Fruit fly (Drosophila melanogaster) whole organism, embryonic: ENCODE measurements around the gene CG14015.
A peak's percentile ranks its signal among the peaks of the same experiment; 100 is the strongest.

ENCODE experiments used
- CG11504 ChIP-seq: fragments of 200-800 bp; sonication (Bioruptor generic); optimal IDR thresholded peaks from 3 replicates; lab custom pipeline; 2019; ENCODE audit warnings: missing biosample characterization, mild to moderate bottlenecking, missing genetic modification characterization, moderate library complexity
- CG13624 ChIP-seq: fragments of 200-800 bp; sonication (Bioruptor generic); optimal IDR thresholded peaks from 2 replicates; lab custom pipeline; 2016; ENCODE audit warnings: missing biosample characterization, missing genetic modification characterization
- CG14014 ChIP-seq: fragments of 200-800 bp; sonication (Bioruptor generic); IDR thresholded peaks from 2 replicates; pipeline ENCODE4 v1.3.6; 2022; ENCODE audit warnings: missing biosample characterization, missing genetic modification characterization
- CG17829 ChIP-seq: fragments of 200-800 bp; optimal IDR thresholded peaks from 2 replicates; lab custom pipeline; 2019; ENCODE audit warnings: missing biosample characterization, mild to moderate bottlenecking, missing genetic modification characterization, moderate library complexity
- CG1832 ChIP-seq: fragments of 200-800 bp; sonication (Bioruptor generic); optimal IDR thresholded peaks from 2 replicates; lab custom pipeline; 2017; ENCODE audit warnings: missing biosample characterization, mild to moderate bottlenecking, missing genetic modification characterization, inconsistent platforms
- CG2678 ChIP-seq: fragments of 200-800 bp; sonication (Bioruptor generic); optimal IDR thresholded peaks from 3 replicates; lab custom pipeline; 2019; ENCODE audit warnings: missing biosample characterization, mild to moderate bottlenecking, missing genetic modification characterization, moderate library complexity
- CG30403 ChIP-seq: fragments of 200-800 bp; sonication (Bioruptor generic); optimal IDR thresholded peaks from 3 replicates; lab custom pipeline; 2016; ENCODE audit warnings: missing biosample characterization, missing genetic modification characterization
- CG3838 ChIP-seq: fragments of 200-800 bp; sonication (Bioruptor generic); optimal IDR thresholded peaks from 3 replicates; lab custom pipeline; 2016; ENCODE audit warnings: missing biosample characterization, missing genetic modification characterization
- CG4360 ChIP-seq: fragments of 200-800 bp; sonication (Bioruptor generic); IDR thresholded peaks from 2 replicates; pipeline ENCODE4 v1.3.6; 2022; ENCODE audit warnings: missing biosample characterization, missing genetic modification characterization
- CG4424 ChIP-seq: fragments of 200-800 bp; sonication (Bioruptor generic); optimal IDR thresholded peaks from 3 replicates; lab custom pipeline; 2016; ENCODE audit warnings: missing biosample characterization, missing genetic modification characterization
- CG6254 ChIP-seq: fragments of 200-800 bp; sonication (Bioruptor generic); optimal IDR thresholded peaks from 3 replicates; lab custom pipeline; 2017; ENCODE audit warnings: mild to moderate bottlenecking, missing biosample characterization, missing genetic modification reagents, missing genetic modification characterization
- CG6765 ChIP-seq: fragments of 200-800 bp; sonication (Bioruptor generic); optimal IDR thresholded peaks from 3 replicates; lab custom pipeline; 2017; ENCODE audit warnings: missing biosample characterization, mild to moderate bottlenecking, missing genetic modification characterization
- D19B ChIP-seq: fragments of 200-800 bp; sonication (Bioruptor generic); optimal IDR thresholded peaks from 2 replicates; lab custom pipeline; 2017; ENCODE audit warnings: missing biosample characterization, mild to moderate bottlenecking, missing genetic modification characterization
- Drgx ChIP-seq: fragments of 200-800 bp; sonication (Bioruptor generic); IDR thresholded peaks from 2 replicates; pipeline ENCODE4 v1.3.6; 2022; ENCODE audit warnings: missing biosample characterization, missing genetic modification characterization
- ERR ChIP-seq: fragments of 200-800 bp; sonication (Bioruptor generic); optimal IDR thresholded peaks from 2 replicates; lab custom pipeline; 2016; ENCODE audit warnings: missing biosample characterization, missing genetic modification characterization
- HLH4C ChIP-seq: fragments of 200-800 bp; sonication (Bioruptor generic); IDR thresholded peaks from 3 replicates; pipeline ENCODE4 v1.3.6; 2022; ENCODE audit warnings: missing biosample characterization, missing genetic modification characterization; ENCODE audit not compliant: partially characterized antibody
- Hmx ChIP-seq: fragments of 200-800 bp; sonication (Bioruptor generic); optimal IDR thresholded peaks from 2 replicates; lab custom pipeline; 2016; ENCODE audit warnings: missing biosample characterization, missing genetic modification characterization
- Hsf ChIP-seq: fragments of 200-800 bp; sonication (Bioruptor generic); optimal IDR thresholded peaks from 3 replicates; lab custom pipeline; 2016; ENCODE audit warnings: missing biosample characterization, missing genetic modification characterization
- Myb ChIP-seq: fragments of 200-800 bp; sonication (Bioruptor generic); optimal IDR thresholded peaks from 2 replicates; lab custom pipeline; 2016; ENCODE audit warnings: missing biosample characterization, missing genetic modification characterization
- NC2β ChIP-seq: fragments of 200-800 bp; sonication (Bioruptor generic); optimal IDR thresholded peaks from 2 replicates; lab custom pipeline; 2016; ENCODE audit warnings: missing biosample characterization, missing genetic modification characterization
- NFAT ChIP-seq: fragments of 200-800 bp; sonication (Bioruptor generic); IDR thresholded peaks from 2 replicates; pipeline ENCODE4 v1.3.6; 2022; ENCODE audit warnings: missing biosample characterization, missing genetic modification characterization
- Nf-YB ChIP-seq: fragments of 200-800 bp; sonication (Bioruptor generic); optimal IDR thresholded peaks from 3 replicates; lab custom pipeline; 2019; ENCODE audit warnings: missing biosample characterization, mild to moderate bottlenecking, missing genetic modification characterization, moderate library complexity
- Nf-YC ChIP-seq: fragments of 200-800 bp; optimal IDR thresholded peaks from 3 replicates; lab custom pipeline; 2019; ENCODE audit warnings: missing biosample characterization, mild to moderate bottlenecking, missing genetic modification characterization, moderate library complexity
- Oli ChIP-seq: fragments of 200-800 bp; sonication (Bioruptor generic); optimal IDR thresholded peaks from 2 replicates; lab custom pipeline; 2018; ENCODE audit warnings: missing biosample characterization, mild to moderate bottlenecking, missing genetic modification characterization, moderate library complexity
- PHDP ChIP-seq: fragments of 200-800 bp; sonication (Bioruptor generic); optimal IDR thresholded peaks from 3 replicates; lab custom pipeline; 2018; ENCODE audit warnings: missing biosample characterization, mild to moderate bottlenecking, missing genetic modification characterization, moderate library complexity
- Pdp1 ChIP-seq, 2 experiments: fragments of 200-800 bp; sonication (Bioruptor generic); optimal IDR thresholded peaks; 3 replicates each; lab custom pipeline; 2016; ENCODE audit warnings: missing biosample characterization in 2 of 2, missing genetic modification characterization in 2 of 2, mild to moderate bottlenecking in 1 of 2, moderate library complexity in 1 of 2
- Rfx ChIP-seq: fragments of 200-800 bp; sonication (Bioruptor generic); IDR thresholded peaks from 2 replicates; pipeline ENCODE4 v1.3.6; 2022; ENCODE audit warnings: missing biosample characterization, missing genetic modification characterization
- Six4 ChIP-seq: fragments of 200-800 bp; sonication (Bioruptor generic); optimal IDR thresholded peaks from 2 replicates; lab custom pipeline; 2016; ENCODE audit warnings: missing biosample characterization, missing genetic modification characterization
- bab2 ChIP-seq: fragments of 200-800 bp; sonication (Bioruptor generic); optimal IDR thresholded peaks from 2 replicates; lab custom pipeline; 2016; ENCODE audit warnings: missing biosample characterization, missing genetic modification characterization
- br ChIP-seq: fragments of >200 bp; optimal IDR thresholded peaks from 2 replicates; lab custom pipeline; 2017
- cwo ChIP-seq: fragments of 200-800 bp; sonication (Bioruptor generic); optimal IDR thresholded peaks from 3 replicates; lab custom pipeline; 2017; ENCODE audit warnings: missing biosample characterization, missing genetic modification characterization, mild to moderate bottlenecking, moderate library complexity, missing genetic modification reagents
- ems ChIP-seq: fragments of 200-800 bp; sonication (Bioruptor generic); optimal IDR thresholded peaks from 3 replicates; lab custom pipeline; 2016; ENCODE audit warnings: missing biosample characterization, missing genetic modification characterization
- eve ChIP-seq, 2 experiments: fragments of >200 bp; optimal IDR thresholded peaks; 2 replicates each; lab custom pipeline; 2017; ENCODE audit warnings: missing biosample characterization in 2 of 2, missing genetic modification characterization in 2 of 2
- ftz-f1 ChIP-seq: fragments of 200-800 bp; sonication (Bioruptor generic); optimal IDR thresholded peaks from 2 replicates; lab custom pipeline; 2016; ENCODE audit warnings: missing biosample characterization, missing genetic modification characterization
- gem ChIP-seq: fragments of 200-800 bp; sonication (Bioruptor generic); optimal IDR thresholded peaks from 2 replicates; lab custom pipeline; 2019; ENCODE audit warnings: missing biosample characterization, mild to moderate bottlenecking, missing genetic modification characterization, moderate library complexity
- hb ChIP-seq: fragments of 200-800 bp; sonication (Bioruptor generic); IDR thresholded peaks from 3 replicates; pipeline ENCODE4 v1.3.6; 2022; ENCODE audit warnings: missing biosample characterization, missing genetic modification characterization; ENCODE audit not compliant: partially characterized antibody
- hbn ChIP-seq: fragments of 200-800 bp; sonication (Bioruptor generic); IDR thresholded peaks from 2 replicates; pipeline ENCODE4 v1.3.6; 2022; ENCODE audit warnings: missing biosample characterization, missing genetic modification characterization; ENCODE audit not compliant: partially characterized antibody
- insv ChIP-seq, 2 experiments: fragments of 200-800 bp; sonication (Bioruptor generic); optimal IDR thresholded peaks; 3 replicates each; lab custom pipeline; 2016 to 2018; ENCODE audit warnings: missing biosample characterization in 2 of 2, missing genetic modification characterization in 2 of 2
- lov ChIP-seq, 2 experiments: fragments of 200-800 bp in 1 of 2; fragments of >200 bp in 1 of 2; sonication (Bioruptor generic) in 1 of 2; IDR thresholded peaks in 1 of 2; optimal IDR thresholded peaks in 1 of 2; 2 replicates in 1 of 2; 3 replicates in 1 of 2; pipeline versions ENCODE4 v1.3.6 to Lab custom; 2017 to 2022; ENCODE audit warnings: missing biosample characterization in 1 of 2, missing genetic modification characterization in 1 of 2
- pb ChIP-seq: fragments of 200-800 bp; sonication (Bioruptor generic); optimal IDR thresholded peaks from 3 replicates; lab custom pipeline; 2016; ENCODE audit warnings: missing biosample characterization, missing genetic modification characterization
- peb ChIP-seq: fragments of 200-800 bp; sonication (Bioruptor generic); IDR thresholded peaks from 2 replicates; pipeline ENCODE4 v1.3.6; 2022; ENCODE audit warnings: missing biosample characterization, missing genetic modification characterization
- prd ChIP-seq, 3 experiments: fragments of >200 bp in 2 of 3; fragments of 200-800 bp in 1 of 3; sonication (Bioruptor generic) in 1 of 3; optimal IDR thresholded peaks in 2 of 3; IDR thresholded peaks in 1 of 3; 2 replicates in 2 of 3; 3 replicates in 1 of 3; pipeline versions ENCODE4 v1.3.6 to Lab custom; 2017 to 2022; ENCODE audit warnings: missing biosample characterization in 1 of 3, missing genetic modification characterization in 1 of 3
- pros ChIP-seq: fragments of 200-800 bp; sonication (Bioruptor generic); optimal IDR thresholded peaks from 3 replicates; lab custom pipeline; 2019; ENCODE audit warnings: missing biosample characterization, mild to moderate bottlenecking, missing genetic modification characterization, moderate library complexity
- psq ChIP-seq: fragments of 200-800 bp; sonication (Bioruptor generic); optimal IDR thresholded peaks from 2 replicates; lab custom pipeline; 2017; ENCODE audit warnings: missing biosample characterization, missing genetic modification characterization
- row ChIP-seq: fragments of 200-800 bp; sonication (Bioruptor generic); IDR thresholded peaks from 3 replicates; pipeline ENCODE4 v1.3.6; 2022; ENCODE audit warnings: missing biosample characterization, missing genetic modification characterization
- sens ChIP-seq: fragments of 200-800 bp; sonication (Bioruptor generic); peaks from one replicate; lab custom pipeline; 2016; ENCODE audit warnings: missing biosample characterization, missing genetic modification characterization
- stc ChIP-seq: fragments of 200-800 bp; sonication (Bioruptor generic); IDR thresholded peaks from 2 replicates; pipeline ENCODE4 v1.3.6; 2022; ENCODE audit warnings: missing biosample characterization, missing genetic modification characterization
- tin ChIP-seq: fragments of 200-800 bp; sonication (Bioruptor generic); optimal IDR thresholded peaks from 3 replicates; lab custom pipeline; 2016; ENCODE audit warnings: missing biosample characterization, missing genetic modification characterization
- wor ChIP-seq: fragments of 200-800 bp; sonication (Bioruptor generic); IDR thresholded peaks from 2 replicates; pipeline ENCODE4 v1.3.6; 2022; ENCODE audit warnings: missing biosample characterization, missing genetic modification characterization

CG14015 gene

dm6 chr2L:5523848-5524473, 15.0 kb downstream of the CG14015 start, which contains the start of the genes Vps52 and Elp4 (continued):
- no peak for TF ChIP-seq lov (optimal IDR thresholded peaks at IDR 0.05; lab: Kevin White, UChicago)
- TF ChIP-seq lov (GFP tag; IDR thresholded peaks at IDR 0.05; lab: Robert Waterston, UW), result no peak
- no peak for TF ChIP-seq CG11504 (tag; lab: Kevin White, UChicago)
- peak; percentile 18 for TF ChIP-seq CG6254 (GFP tag; lab: Kevin White, UChicago)
- TF ChIP-seq Myb (GFP tag; lab: Kevin White, UChicago), result peak; percentile 12
- TF ChIP-seq Hmx (GFP tag; lab: Kevin White, UChicago), result no peak
- TF ChIP-seq br (lab: Kevin White, UChicago), result no peak
- peak; percentile 34 for TF ChIP-seq NC2β (GFP tag; lab: Kevin White, UChicago)
- TF ChIP-seq CG13624 (GFP tag; lab: Kevin White, UChicago), result peak; percentile 31
- peak; percentile 91 for TF ChIP-seq CG30403 (GFP tag; lab: Kevin White, UChicago)
- TF ChIP-seq CG14014 (GFP tag; lab: Robert Waterston, UW), result peak; percentile 82
- TF ChIP-seq stc (GFP tag; lab: Robert Waterston, UW), result peak; percentile 57
- peak; percentile 77 for TF ChIP-seq Six4 (GFP tag; lab: Kevin White, UChicago)
- TF ChIP-seq gem, result peak; percentile 88
- peak; percentile 60; the same call in 1 of the 2 replicates for TF ChIP-seq hbn (GFP tag; lab: Robert Waterston, UW)
- peak; percentile 73 for TF ChIP-seq Hsf
- peak; percentile 51 for TF ChIP-seq CG6765 (GFP tag; lab: Kevin White, UChicago)
- TF ChIP-seq insv (GFP tag; optimal IDR thresholded peaks at IDR 0.05; lab: Kevin White, UChicago), result peak in 1 of 2 experiments; percentile 51
- TF ChIP-seq eve (GFP tag; optimal IDR thresholded peaks at IDR 0.05; lab: Kevin White, UChicago), result no peak
- TF ChIP-seq tin, result peak; percentile 81
- TF ChIP-seq Nf-YC (tag; lab: Kevin White, UChicago), result peak; percentile 82
- TF ChIP-seq psq, result peak; percentile 68
- TF ChIP-seq bab2 (GFP tag; lab: Kevin White, UChicago), result peak; percentile 49
- no peak for TF ChIP-seq CG4360 (GFP tag; lab: Robert Waterston, UW)
- TF ChIP-seq peb (GFP tag; lab: Robert Waterston, UW), result peak; percentile 36; the same call in 1 of the 2 replicates
- peak; percentile 77 for TF ChIP-seq CG4424 (GFP tag; lab: Kevin White, UChicago)
- peak; percentile 57; the same call in 1 of the 2 replicates for TF ChIP-seq Drgx (GFP tag; lab: Robert Waterston, UW)
- peak; percentile 70 for TF ChIP-seq Oli (tag; lab: Kevin White, UChicago)
- peak; percentile 60 for TF ChIP-seq Nf-YB (GFP tag; lab: Kevin White, UChicago)
- TF ChIP-seq CG1832 (GFP tag; lab: Kevin White, UChicago), result no peak
- peak; percentile 80 for TF ChIP-seq CG17829 (tag; lab: Kevin White, UChicago)
- TF ChIP-seq CG2678 (tag; lab: Kevin White, UChicago), result no peak
- TF ChIP-seq cwo (GFP tag; lab: Kevin White, UChicago), result peak; percentile 40
- TF ChIP-seq ftz-f1 (GFP tag; lab: Kevin White, UChicago), result no peak
- no peak for TF ChIP-seq ERR (GFP tag; lab: Kevin White, UChicago)
- TF ChIP-seq hb (GFP tag; lab: Robert Waterston, UW), result peak; percentile 83
- TF ChIP-seq Rfx (GFP tag; lab: Robert Waterston, UW), result peak; percentile 76; the same call in 1 of the 2 replicates
- peak; percentile 52 to 68 for TF ChIP-seq Pdp1 (GFP tag; optimal IDR thresholded peaks at IDR 0.05; lab: Kevin White, UChicago)
- TF ChIP-seq pb (GFP tag; lab: Kevin White, UChicago), result no peak
- TF ChIP-seq ems (GFP tag; lab: Kevin White, UChicago), result peak; percentile 16
- no peak; the same call in 1 of the 2 replicates for TF ChIP-seq wor (GFP tag; lab: Robert Waterston, UW)
- TF ChIP-seq D19B (GFP tag; lab: Kevin White, UChicago), result no peak
- TF ChIP-seq sens, result peak; percentile 93
- no peak for TF ChIP-seq prd (optimal IDR thresholded peaks at IDR 0.05; lab: Kevin White, UChicago)
- peak; percentile 75 for TF ChIP-seq prd (GFP tag; IDR thresholded peaks at IDR 0.05; lab: Robert Waterston, UW)
- TF ChIP-seq NFAT (GFP tag; lab: Robert Waterston, UW), result peak; percentile 63
- TF ChIP-seq HLH4C, result peak; percentile 83
- TF ChIP-seq CG3838 (GFP tag; lab: Kevin White, UChicago), result peak; percentile 25
- no peak for TF ChIP-seq pros (GFP tag; lab: Kevin White, UChicago)
- peak; percentile 77 for TF ChIP-seq PHDP (tag; lab: Kevin White, UChicago)
- peak; percentile 85 for TF ChIP-seq row (GFP tag; lab: Robert Waterston, UW)
